Fruit fly (Drosophila melanogaster) whole organism, embryonic: ENCODE results near the gene haf.

Source experiments
- Abd-B ChIP-seq: fragments of 200-800 bp; sonication (Bioruptor generic); optimal IDR thresholded peaks from 2 replicates; lab custom pipeline; 2018; ENCODE audit warnings: missing biosample characterization, mild to moderate bottlenecking, missing genetic modification characterization, moderate library complexity
- Antp ChIP-seq: fragments of 200-800 bp; sonication (Bioruptor generic); optimal IDR thresholded peaks from 3 replicates; lab custom pipeline; 2016; ENCODE audit warnings: missing biosample characterization, missing genetic modification characterization
- Awh ChIP-seq: fragments of 200-800 bp; sonication (Bioruptor generic); IDR thresholded peaks from 2 replicates; pipeline ENCODE4, ENCODE4 v1.3.6; 2022; ENCODE audit warnings: missing biosample characterization, missing genetic modification characterization
- CG11247 ChIP-seq: fragments of 200-800 bp; sonication (Bioruptor generic); IDR thresholded peaks from 2 replicates; pipeline ENCODE4 v1.3.6; 2022; ENCODE audit warnings: missing biosample characterization, missing genetic modification characterization
- CG11560 ChIP-seq: fragments of 200-800 bp; sonication (Bioruptor generic); IDR thresholded peaks from 3 replicates; pipeline ENCODE4 v1.3.6; 2022; ENCODE audit warnings: missing biosample characterization, missing genetic modification characterization
- CG12155 ChIP-seq: fragments of 200-800 bp; sonication (Bioruptor generic); optimal IDR thresholded peaks from 3 replicates; lab custom pipeline; 2016; ENCODE audit warnings: missing biosample characterization, missing genetic modification characterization
- CG1233 ChIP-seq: fragments of 200-800 bp; sonication (Bioruptor generic); optimal IDR thresholded peaks from 4 replicates; lab custom pipeline; 2018; ENCODE audit warnings: missing biosample characterization, mild to moderate bottlenecking, missing genetic modification characterization
- CG12391 ChIP-seq: fragments of 200-800 bp; sonication (Bioruptor generic); optimal IDR thresholded peaks from 3 replicates; lab custom pipeline; 2018; ENCODE audit warnings: missing biosample characterization, mild to moderate bottlenecking, missing genetic modification characterization, moderate library complexity
- CG13424 ChIP-seq: fragments of 200-800 bp; sonication (Bioruptor generic); optimal IDR thresholded peaks from 2 replicates; lab custom pipeline; 2019; ENCODE audit warnings: missing biosample characterization, mild to moderate bottlenecking, missing genetic modification characterization, moderate library complexity
- CG13775 ChIP-seq: fragments of 200-800 bp; sonication (Bioruptor generic); optimal IDR thresholded peaks from 3 replicates; lab custom pipeline; 2017; ENCODE audit warnings: missing biosample characterization, mild to moderate bottlenecking, missing genetic modification characterization
- CG15601 ChIP-seq: fragments of 200-800 bp; sonication (Bioruptor generic); optimal IDR thresholded peaks from 3 replicates; lab custom pipeline; 2019; ENCODE audit warnings: missing biosample characterization, mild to moderate bottlenecking, missing genetic modification characterization, moderate library complexity
- CG1603 ChIP-seq: fragments of 200-800 bp; sonication (Bioruptor generic); optimal IDR thresholded peaks from 2 replicates; lab custom pipeline; 2019; ENCODE audit warnings: missing biosample characterization, mild to moderate bottlenecking, missing genetic modification characterization, moderate library complexity
- CG3065 ChIP-seq: fragments of 200-800 bp; sonication (Bioruptor generic); optimal IDR thresholded peaks from 2 replicates; lab custom pipeline; 2016; ENCODE audit warnings: missing biosample characterization, missing genetic modification characterization
- CG33213 ChIP-seq: fragments of 200-800 bp; sonication (Bioruptor generic); optimal IDR thresholded peaks from 3 replicates; lab custom pipeline; 2016; ENCODE audit warnings: missing biosample characterization, missing genetic modification characterization
- CG42726 ChIP-seq: fragments of 200-800 bp; sonication (Bioruptor generic); IDR thresholded peaks from 2 replicates; pipeline ENCODE4 v1.3.6; 2022; ENCODE audit warnings: missing biosample characterization, missing genetic modification characterization; ENCODE audit not compliant: partially characterized antibody
- CG5953 ChIP-seq: fragments of 200-800 bp; sonication (Bioruptor generic); IDR thresholded peaks from 2 replicates; pipeline ENCODE4 v1.3.6; 2022; ENCODE audit warnings: missing biosample characterization, missing genetic modification characterization
- CG6813 ChIP-seq: fragments of 200-800 bp; sonication (Bioruptor generic); optimal IDR thresholded peaks from 2 replicates; lab custom pipeline; 2017; ENCODE audit warnings: missing biosample characterization, missing genetic modification characterization, mild to moderate bottlenecking, moderate library complexity, missing genetic modification reagents
- CG7745 ChIP-seq: fragments of 200-800 bp; sonication (Bioruptor generic); optimal IDR thresholded peaks from 2 replicates; lab custom pipeline; 2018; ENCODE audit warnings: missing biosample characterization, mild to moderate bottlenecking, missing genetic modification characterization, moderate library complexity
- CG9437 ChIP-seq: fragments of 200-800 bp; sonication (Bioruptor generic); optimal IDR thresholded peaks from 2 replicates; lab custom pipeline; 2018; ENCODE audit warnings: missing biosample characterization, mild to moderate bottlenecking, missing genetic modification characterization
- CkIIα-i1 ChIP-seq: fragments of 200-800 bp; sonication (Bioruptor generic); IDR thresholded peaks from 2 replicates; pipeline ENCODE4 v1.3.6; 2022; ENCODE audit warnings: missing biosample characterization, missing genetic modification characterization
- D ChIP-seq, 2 experiments: fragments of 200-800 bp in 1 of 2; fragments of >200 bp in 1 of 2; sonication (Bioruptor generic) in 1 of 2; optimal IDR thresholded peaks; 2 replicates in 1 of 2; 3 replicates in 1 of 2; lab custom pipeline; 2017; ENCODE audit warnings: mild to moderate bottlenecking in 1 of 2, missing biosample characterization in 1 of 2, missing genetic modification characterization in 1 of 2, missing genetic modification reagents in 1 of 2
- D19A ChIP-seq: fragments of 200-800 bp; optimal IDR thresholded peaks from 3 replicates; lab custom pipeline; 2019; ENCODE audit warnings: missing biosample characterization, mild to moderate bottlenecking, missing genetic modification characterization, moderate library complexity
- Ets97D ChIP-seq: fragments of 200-800 bp; sonication (Bioruptor generic); optimal IDR thresholded peaks from 3 replicates; lab custom pipeline; 2016; ENCODE audit warnings: missing biosample characterization, missing genetic modification characterization
- HHEX ChIP-seq: fragments of 200-800 bp; sonication (Bioruptor generic); optimal IDR thresholded peaks from 3 replicates; lab custom pipeline; 2017; ENCODE audit warnings: missing biosample characterization, mild to moderate bottlenecking, missing genetic modification characterization, missing genetic modification reagents
- HLH4C ChIP-seq: fragments of 200-800 bp; sonication (Bioruptor generic); IDR thresholded peaks from 3 replicates; pipeline ENCODE4 v1.3.6; 2022; ENCODE audit warnings: missing biosample characterization, missing genetic modification characterization; ENCODE audit not compliant: partially characterized antibody
- Hey ChIP-seq: fragments of 200-800 bp; sonication (Bioruptor generic); optimal IDR thresholded peaks from 3 replicates; lab custom pipeline; 2018; ENCODE audit warnings: missing biosample characterization, mild to moderate bottlenecking, missing genetic modification characterization
- Hmr ChIP-seq: fragments of 200-800 bp; sonication (Bioruptor generic); optimal IDR thresholded peaks from 3 replicates; lab custom pipeline; 2017; ENCODE audit warnings: mild to moderate bottlenecking, missing biosample characterization, missing genetic modification reagents, missing genetic modification characterization
- Hr78 ChIP-seq, 2 experiments: fragments of 200-800 bp in 1 of 2; fragments of >200 bp in 1 of 2; sonication (Bioruptor generic) in 1 of 2; optimal IDR thresholded peaks; 2 replicates each; lab custom pipeline; 2017 to 2019; ENCODE audit warnings: missing biosample characterization in 2 of 2, missing genetic modification characterization in 2 of 2, mild to moderate bottlenecking in 1 of 2, moderate library complexity in 1 of 2
- Jarid2 ChIP-seq: fragments of 200-800 bp; sonication (Bioruptor generic); optimal IDR thresholded peaks from 3 replicates; lab custom pipeline; 2017; ENCODE audit warnings: mild to moderate bottlenecking, missing biosample characterization, missing genetic modification reagents, missing genetic modification characterization
- MBD-R2 ChIP-seq: fragments of 200-800 bp; sonication (Bioruptor generic); IDR thresholded peaks from 2 replicates; pipeline ENCODE4 v1.3.6; 2022; ENCODE audit warnings: missing biosample characterization, missing genetic modification characterization
- Pdp1 ChIP-seq, 2 experiments: fragments of 200-800 bp; sonication (Bioruptor generic); optimal IDR thresholded peaks; 3 replicates each; lab custom pipeline; 2016; ENCODE audit warnings: missing biosample characterization in 2 of 2, missing genetic modification characterization in 2 of 2, mild to moderate bottlenecking in 1 of 2, moderate library complexity in 1 of 2
- Rfx ChIP-seq: fragments of 200-800 bp; sonication (Bioruptor generic); IDR thresholded peaks from 2 replicates; pipeline ENCODE4 v1.3.6; 2022; ENCODE audit warnings: missing biosample characterization, missing genetic modification characterization
- Scr ChIP-seq: fragments of 200-800 bp; sonication (Bioruptor generic); IDR thresholded peaks from 2 replicates; pipeline ENCODE4 v1.3.6; 2022; ENCODE audit warnings: missing biosample characterization, missing genetic modification characterization; ENCODE audit not compliant: partially characterized antibody
- Sox100B ChIP-seq: fragments of 200-800 bp; sonication (Bioruptor generic); optimal IDR thresholded peaks from 3 replicates; lab custom pipeline; 2018; ENCODE audit warnings: missing biosample characterization, mild to moderate bottlenecking, missing genetic modification characterization
- amos ChIP-seq: fragments of 200-800 bp; sonication (Bioruptor generic); IDR thresholded peaks from 2 replicates; pipeline ENCODE4 v1.3.6; 2022; ENCODE audit warnings: missing biosample characterization, missing genetic modification characterization; ENCODE audit not compliant: partially characterized antibody
- cato ChIP-seq: fragments of 200-800 bp; sonication (Bioruptor generic); optimal IDR thresholded peaks from 2 replicates; lab custom pipeline; 2016; ENCODE audit warnings: missing biosample characterization, missing genetic modification characterization, borderline replicate concordance
- dimm ChIP-seq: fragments of 200-800 bp; sonication (Bioruptor generic); IDR thresholded peaks from 2 replicates; pipeline ENCODE4 v1.3.6; 2022; ENCODE audit warnings: missing biosample characterization, missing genetic modification characterization
- dpn ChIP-seq, 2 experiments: fragments of 200-800 bp; sonication (Bioruptor generic); optimal IDR thresholded peaks; 3 replicates each; lab custom pipeline; 2016; ENCODE audit warnings: missing biosample characterization in 2 of 2, missing genetic modification characterization in 2 of 2
- fu2 ChIP-seq: fragments of 200-800 bp; sonication (Bioruptor generic); optimal IDR thresholded peaks from 2 replicates; lab custom pipeline; 2016; ENCODE audit warnings: missing biosample characterization, missing genetic modification characterization
- gcm ChIP-seq: fragments of 200-800 bp; sonication (Bioruptor generic); optimal IDR thresholded peaks from 2 replicates; lab custom pipeline; 2019; ENCODE audit warnings: missing biosample characterization, mild to moderate bottlenecking, missing genetic modification characterization, moderate library complexity
- lilli ChIP-seq: fragments of 200-800 bp; sonication (Bioruptor generic); optimal IDR thresholded peaks from 3 replicates; lab custom pipeline; 2016; ENCODE audit warnings: missing biosample characterization, missing genetic modification characterization
- maf-S ChIP-seq: fragments of 200-800 bp; sonication (Bioruptor generic); optimal IDR thresholded peaks from 2 replicates; lab custom pipeline; 2016; ENCODE audit warnings: missing biosample characterization, missing genetic modification characterization
- ranshi ChIP-seq: fragments of 200-800 bp; sonication (Bioruptor generic); IDR thresholded peaks from 2 replicates; pipeline ENCODE4 v1.3.6; 2022; ENCODE audit warnings: missing biosample characterization, missing genetic modification characterization
- schlank ChIP-seq: fragments of 200-800 bp; sonication (Bioruptor generic); optimal IDR thresholded peaks from 2 replicates; lab custom pipeline; 2018; ENCODE audit warnings: missing biosample characterization, mild to moderate bottlenecking, missing genetic modification characterization
- tap ChIP-seq: fragments of 200-800 bp; optimal IDR thresholded peaks from 3 replicates; lab custom pipeline; 2019; ENCODE audit warnings: missing biosample characterization, mild to moderate bottlenecking, missing genetic modification characterization, moderate library complexity
- tll ChIP-seq, 2 experiments: fragments of 200-800 bp in 1 of 2; fragments of >200 bp in 1 of 2; sonication (Bioruptor generic) in 1 of 2; optimal IDR thresholded peaks; 2 replicates each; lab custom pipeline; 2017 to 2019; ENCODE audit warnings: missing biosample characterization in 2 of 2, missing genetic modification characterization in 2 of 2, mild to moderate bottlenecking in 1 of 2, moderate library complexity in 1 of 2
- vnd ChIP-seq: fragments of 200-800 bp; sonication (Bioruptor generic); IDR thresholded peaks from 3 replicates; pipeline ENCODE4 v1.3.6; 2022; ENCODE audit warnings: missing biosample characterization, missing genetic modification characterization; ENCODE audit not compliant: partially characterized antibody
- wdn ChIP-seq: fragments of 200-800 bp; sonication (Bioruptor generic); IDR thresholded peaks from 2 replicates; pipeline ENCODE4 v1.3.6; 2022; ENCODE audit warnings: missing biosample characterization, missing genetic modification characterization

The haf gene

DNA sequence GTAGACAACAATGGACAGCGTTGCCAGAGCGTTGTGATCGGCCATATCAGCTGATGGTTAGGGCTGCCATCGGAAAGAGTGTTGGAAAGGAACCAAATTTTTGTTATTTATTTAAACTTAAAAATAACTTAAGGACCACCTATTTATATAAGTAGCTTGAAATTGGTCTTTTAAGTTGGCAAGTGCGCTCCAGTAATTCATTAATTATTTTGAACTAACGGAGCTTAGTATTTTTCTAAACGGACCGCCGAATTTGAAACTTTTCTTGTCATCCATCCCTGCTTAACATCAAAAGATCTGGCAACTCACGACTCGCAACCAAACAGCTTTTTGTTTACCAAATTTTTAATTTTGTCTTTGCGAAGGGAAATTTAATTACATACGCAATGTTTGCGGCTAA lies 56.2 kb downstream of the haf start, which contains the start of the genes Rab3GAP1 and CG14352 (continued):
- TF ChIP-seq Pdp1 (GFP tag; optimal IDR thresholded peaks at IDR 0.05; lab: Kevin White, UChicago) (peak; percentile 85 to 86), wdn (GFP tag; lab: Robert Waterston, UW) (peak; percentile 52; the same call in 1 of the 2 replicates), CG12155 (GFP tag; lab: Kevin White, UChicago) (peak; percentile 88), Awh (GFP tag; lab: Robert Waterston, UW) (peak; percentile 59; the same call in 1 of the 2 replicates), tap (peak; percentile 61), schlank (peak; percentile 45), Rfx (peak; percentile 90), Hr78 (GFP tag; optimal IDR thresholded peaks at IDR 0.05; lab: Kevin White, UChicago) (no peak), CG11247 (GFP tag; lab: Robert Waterston, UW) (peak; percentile 84), HHEX (peak; percentile 75), CG9437 (GFP tag; lab: Kevin White, UChicago) (peak; percentile 69), Ets97D (GFP tag; lab: Kevin White, UChicago) (peak; percentile 87), CG15601 (tag; lab: Kevin White, UChicago) (peak; percentile 81), gcm (GFP tag; lab: Kevin White, UChicago) (no peak), CG13775 (GFP tag; lab: Kevin White, UChicago) (peak; percentile 89), HLH4C (GFP tag; lab: Robert Waterston, UW) (no peak), tll (GFP tag; optimal IDR thresholded peaks at IDR 0.05; lab: Kevin White, UChicago) (no peak), amos (GFP tag; lab: Robert Waterston, UW) (no peak), lilli (GFP tag; lab: Kevin White, UChicago) (peak; percentile 93), CG6813 (GFP tag; lab: Kevin White, UChicago) (no peak), cato (GFP tag; lab: Kevin White, UChicago) (peak; percentile 87), CG1603 (tag; lab: Kevin White, UChicago) (peak; percentile 57), D19A (tag; lab: Kevin White, UChicago) (no peak), Hey (tag; lab: Kevin White, UChicago) (no peak), vnd (GFP tag; lab: Robert Waterston, UW) (no peak), Jarid2 (GFP tag; lab: Kevin White, UChicago) (peak; percentile 5), MBD-R2 (GFP tag; lab: Robert Waterston, UW) (peak; percentile 97), maf-S (GFP tag; lab: Kevin White, UChicago) (peak; percentile 84), ranshi (GFP tag; lab: Robert Waterston, UW) (peak; percentile 81; the same call in 1 of the 2 replicates), Sox100B (no peak), fu2 (peak; percentile 91), CG42726 (GFP tag; lab: Robert Waterston, UW) (no peak), Antp (GFP tag; lab: Kevin White, UChicago) (peak; percentile 77), CG13424 (peak; percentile 90), CG7745 (no peak), CG11560 (tag; lab: Robert Waterston, UW) (peak; percentile 64), CG33213 (GFP tag; lab: Kevin White, UChicago) (peak; percentile 86), D (optimal IDR thresholded peaks at IDR 0.05; lab: Kevin White, UChicago) (no peak), D (GFP tag; optimal IDR thresholded peaks at IDR 0.05; lab: Kevin White, UChicago) (no peak), Scr (GFP tag; lab: Robert Waterston, UW) (peak; percentile 34; the same call in 1 of the 2 replicates), dimm (GFP tag; lab: Robert Waterston, UW) (no peak), CG5953 (GFP tag; lab: Robert Waterston, UW) (no peak), Hmr (peak; percentile 85), CG12391 (peak; percentile 91), CkIIα-i1 (GFP tag; lab: Robert Waterston, UW) (no peak), dpn (GFP tag; optimal IDR thresholded peaks at IDR 0.05; lab: Kevin White, UChicago) (peak; percentile 86 to 90), CG1233 (GFP tag; lab: Kevin White, UChicago) (peak; percentile 81), Abd-B (peak; percentile 92), CG3065 (GFP tag; lab: Kevin White, UChicago) (peak; percentile 70)
